Worm (Caenorhabditis elegans) whole organism, early embryonic: Measurements from ENCODE around the gene H28G03.3.

Experiments
- B0310.2 ChIP-seq: sonication (generic microtip); optimal IDR thresholded peaks from 2 replicates; lab custom pipeline; 2016; ENCODE audit warnings: mild to moderate bottlenecking, missing genetic modification characterization, missing compliant biosample characterization
- F13C5.2 ChIP-seq: sonication (generic microtip); optimal IDR thresholded peaks from 2 replicates; lab custom pipeline; 2017; ENCODE audit warnings: mild to moderate bottlenecking, missing genetic modification characterization, inconsistent platforms, missing compliant biosample characterization
- aly-1 ChIP-seq: sonication (generic microtip); optimal IDR thresholded peaks from 2 replicates; lab custom pipeline; 2016; ENCODE audit warnings: missing genetic modification characterization, missing compliant biosample characterization
- ama-1 ChIP-seq: fragments of 150-350 bp; optimal IDR thresholded peaks from 2 replicates; lab custom pipeline; 2014
- ceh-13 ChIP-seq: fragments of 200-800 bp; sonication (Bioruptor generic); optimal IDR thresholded peaks from 2 replicates; lab custom pipeline; 2018; ENCODE audit warnings: mild to moderate bottlenecking, missing genetic modification characterization, missing compliant biosample characterization
- ceh-36 ChIP-seq: sonication (generic microtip); optimal IDR thresholded peaks from 2 replicates; lab custom pipeline; 2016; ENCODE audit warnings: missing genetic modification characterization, inconsistent platforms, missing compliant biosample characterization
- ets-7 ChIP-seq: sonication (generic microtip); optimal IDR thresholded peaks from 2 replicates; lab custom pipeline; 2016; ENCODE audit warnings: missing genotype, missing genetic modification characterization, missing compliant biosample characterization
- flt-1 ChIP-seq: fragments of 200-800 bp; sonication (Bioruptor generic); IDR thresholded peaks from 2 replicates; pipeline ENCODE4 v1.3.6; 2022; ENCODE audit warnings: missing genetic modification characterization, missing compliant biosample characterization
- hmbx-1 ChIP-seq: sonication (generic microtip); optimal IDR thresholded peaks from 2 replicates; lab custom pipeline; 2016; ENCODE audit warnings: mild to moderate bottlenecking, missing genetic modification characterization, missing compliant biosample characterization
- hmg-4 ChIP-seq: fragments of 200-800 bp; sonication (Bioruptor generic); optimal IDR thresholded peaks from 2 replicates; lab custom pipeline; 2018; ENCODE audit warnings: mild to moderate bottlenecking, missing genetic modification characterization, missing compliant biosample characterization
- hnd-1 ChIP-seq: sonication (generic microtip); optimal IDR thresholded peaks from 2 replicates; lab custom pipeline; 2016; ENCODE audit warnings: missing genetic modification characterization, missing compliant biosample characterization
- pes-1 ChIP-seq: fragments of 200-800 bp; sonication (Bioruptor generic); IDR thresholded peaks from 2 replicates; pipeline ENCODE4 v1.3.6; 2022; ENCODE audit warnings: missing genetic modification reagents, missing genetic modification characterization, missing compliant biosample characterization
- scrt-1 ChIP-seq: fragments of 200-800 bp; sonication (Bioruptor generic); IDR thresholded peaks from 2 replicates; pipeline ENCODE4 v1.3.6; 2022; ENCODE audit warnings: missing genetic modification characterization, missing compliant biosample characterization
- sea-1 ChIP-seq: fragments of 200-800 bp; sonication (Bioruptor generic); conservative IDR thresholded peaks from 2 replicates; pipeline ENCODE4 v1.3.6; 2022; ENCODE audit warnings: missing genetic modification characterization, missing compliant biosample characterization
- tbx-11 ChIP-seq: fragments of 200-800 bp; sonication (Bioruptor generic); IDR thresholded peaks from 2 replicates; pipeline ENCODE4 v1.3.6; 2022; ENCODE audit warnings: missing genetic modification characterization, missing compliant biosample characterization
- tbx-37 ChIP-seq: fragments of 200-800 bp; sonication (Bioruptor generic); conservative IDR thresholded peaks from 2 replicates; pipeline ENCODE4 v1.3.6; 2022; ENCODE audit warnings: missing genetic modification reagents, missing genetic modification characterization, missing compliant biosample characterization
- tra-4 ChIP-seq: sonication (generic microtip); optimal IDR thresholded peaks from 2 replicates; lab custom pipeline; 2017; ENCODE audit warnings: missing genetic modification characterization, missing compliant biosample characterization

Gene H28G03.3

DNA sequence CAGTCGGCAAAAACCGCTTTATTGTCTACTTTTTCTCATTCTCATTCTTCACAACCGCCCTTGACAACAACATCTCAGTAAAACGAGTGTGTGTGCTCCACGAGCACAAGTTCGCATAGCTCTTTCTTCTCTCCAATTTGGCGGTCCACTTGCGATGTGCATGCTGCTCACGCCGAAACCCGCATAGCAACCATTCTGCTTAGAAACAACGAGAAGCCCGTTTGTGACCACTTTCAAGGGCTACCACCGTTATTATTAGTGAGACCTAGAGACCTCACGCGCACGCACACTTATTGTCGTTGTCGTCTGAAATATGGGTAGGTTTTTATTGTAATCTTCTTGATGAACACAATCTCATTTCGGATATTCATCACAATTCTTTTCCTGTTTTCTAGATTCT, 51.9 kb downstream of the H28G03.3 start, which contains the start of gene zchc-1A:
Gene zchc-1A (plus strand): TSS at position 114 of the 400 bp plus-strand sequence.
- TF ChIP-seq B0310.2 (tag; lab: Kevin White, UChicago) (no peak), hnd-1 (tag; lab: Kevin White, UChicago) (no peak), sea-1 (no peak), pes-1 (GFP tag; lab: Robert Waterston, UW) (no peak), F13C5.2 (tag; lab: Kevin White, UChicago) (no peak), hmbx-1 (tag; lab: Kevin White, UChicago) (no peak), ceh-13 (GFP tag; lab: Kevin White, UChicago) (no peak), ama-1 (lab: Kevin White, UChicago) (no peak), tbx-37 (GFP tag; lab: Robert Waterston, UW) (no peak), flt-1 (GFP tag; lab: Robert Waterston, UW) (no peak), hmg-4 (no peak), tbx-11 (GFP tag; lab: Robert Waterston, UW) (no peak), ets-7 (no peak), ceh-36 (tag; lab: Kevin White, UChicago) (no peak), scrt-1 (GFP tag; lab: Robert Waterston, UW) (no peak), aly-1 (tag; lab: Kevin White, UChicago) (no peak), tra-4 (tag; lab: Kevin White, UChicago) (no peak)

DNA sequence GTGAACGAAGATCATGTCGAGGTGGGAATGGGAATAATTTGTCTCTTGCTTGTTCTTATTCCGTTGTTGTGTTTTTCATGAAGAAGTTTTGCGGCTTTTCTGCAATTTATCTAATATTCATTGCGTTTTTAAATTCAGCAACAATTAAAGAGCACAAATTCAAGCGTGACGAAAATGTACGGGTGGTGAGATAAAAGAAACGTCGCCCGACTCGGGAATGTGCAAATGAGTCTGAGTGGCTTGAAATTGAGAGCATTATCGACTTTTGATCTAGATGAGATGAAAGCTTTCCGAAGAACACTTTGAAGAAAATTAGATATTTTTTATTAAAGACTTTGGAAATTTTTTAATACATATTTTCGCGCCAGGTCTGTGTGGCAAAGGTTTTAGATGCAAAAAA, 55.1 kb downstream of the H28G03.3 start, which contains the start of gene T03G11.10:
Gene T03G11.10 (minus strand): TSS at position 101 of the 400 bp plus-strand sequence.
- no peak for TF ChIP-seq ama-1 (lab: Kevin White, UChicago)
- TF ChIP-seq hmg-4, result no peak
- no peak for TF ChIP-seq ets-7
- TF ChIP-seq tra-4 (tag; lab: Kevin White, UChicago), result no peak
- TF ChIP-seq scrt-1 (GFP tag; lab: Robert Waterston, UW), result no peak
- no peak for TF ChIP-seq ceh-13 (GFP tag; lab: Kevin White, UChicago)
- TF ChIP-seq sea-1, result no peak
- no peak for TF ChIP-seq aly-1 (tag; lab: Kevin White, UChicago)
- no peak for TF ChIP-seq tbx-11 (GFP tag; lab: Robert Waterston, UW)
- no peak for TF ChIP-seq hmbx-1 (tag; lab: Kevin White, UChicago)
- TF ChIP-seq ceh-36 (tag; lab: Kevin White, UChicago), result no peak
- no peak for TF ChIP-seq flt-1 (GFP tag; lab: Robert Waterston, UW)
- TF ChIP-seq F13C5.2 (tag; lab: Kevin White, UChicago), result no peak
- no peak for TF ChIP-seq tbx-37 (GFP tag; lab: Robert Waterston, UW)
- no peak for TF ChIP-seq B0310.2 (tag; lab: Kevin White, UChicago)
- TF ChIP-seq hnd-1 (tag; lab: Kevin White, UChicago), result no peak
- no peak for TF ChIP-seq pes-1 (GFP tag; lab: Robert Waterston, UW)
